Fruit fly (Drosophila melanogaster) whole organism, embryonic: ENCODE results near the gene CG17549.

ENCODE experiments used
- Atf-2 ChIP-seq: fragments of 200-800 bp; sonication (Bioruptor generic); optimal IDR thresholded peaks from 2 replicates; lab custom pipeline; 2016; ENCODE audit warnings: missing biosample characterization, missing genetic modification characterization
- Awh ChIP-seq: fragments of 200-800 bp; sonication (Bioruptor generic); IDR thresholded peaks from 2 replicates; pipeline ENCODE4, ENCODE4 v1.3.6; 2022; ENCODE audit warnings: missing biosample characterization, missing genetic modification characterization
- CG10209 ChIP-seq: fragments of 200-800 bp; sonication (Bioruptor generic); optimal IDR thresholded peaks from 3 replicates; lab custom pipeline; 2017; ENCODE audit warnings: missing biosample characterization, mild to moderate bottlenecking, missing genetic modification characterization, missing genetic modification reagents
- CG10565 ChIP-seq: fragments of 200-800 bp; sonication (Bioruptor generic); optimal IDR thresholded peaks from 3 replicates; lab custom pipeline; 2016; ENCODE audit warnings: missing biosample characterization, mild to moderate bottlenecking, missing genetic modification characterization
- CG11695 ChIP-seq: fragments of 200-800 bp; sonication (Bioruptor generic); IDR thresholded peaks from 3 replicates; pipeline ENCODE4 v1.3.6; 2022; ENCODE audit warnings: missing biosample characterization, missing genetic modification characterization
- CG12659 ChIP-seq: fragments of 200-800 bp; sonication (Bioruptor generic); optimal IDR thresholded peaks from 3 replicates; lab custom pipeline; 2017; ENCODE audit warnings: mild to moderate bottlenecking, missing biosample characterization, missing genetic modification reagents, missing genetic modification characterization
- CG14710 ChIP-seq: fragments of 200-800 bp; sonication (Bioruptor generic); optimal IDR thresholded peaks from 3 replicates; lab custom pipeline; 2019; ENCODE audit warnings: missing biosample characterization, mild to moderate bottlenecking, missing genetic modification characterization, moderate library complexity
- CG1603 ChIP-seq: fragments of 200-800 bp; sonication (Bioruptor generic); optimal IDR thresholded peaks from 2 replicates; lab custom pipeline; 2019; ENCODE audit warnings: missing biosample characterization, mild to moderate bottlenecking, missing genetic modification characterization, moderate library complexity
- CG16815 ChIP-seq: fragments of 200-800 bp; sonication (Bioruptor generic); optimal IDR thresholded peaks from 3 replicates; lab custom pipeline; 2017; ENCODE audit warnings: missing biosample characterization, mild to moderate bottlenecking, missing genetic modification characterization
- CG17328 ChIP-seq: fragments of 200-800 bp; sonication (Bioruptor generic); IDR thresholded peaks from 2 replicates; pipeline ENCODE4 v1.3.6; 2022; ENCODE audit warnings: missing biosample characterization, missing genetic modification characterization
- CG17829 ChIP-seq: fragments of 200-800 bp; optimal IDR thresholded peaks from 2 replicates; lab custom pipeline; 2019; ENCODE audit warnings: missing biosample characterization, mild to moderate bottlenecking, missing genetic modification characterization, moderate library complexity
- CG1832 ChIP-seq: fragments of 200-800 bp; sonication (Bioruptor generic); optimal IDR thresholded peaks from 2 replicates; lab custom pipeline; 2017; ENCODE audit warnings: missing biosample characterization, mild to moderate bottlenecking, missing genetic modification characterization, inconsistent platforms
- CG18599 ChIP-seq: fragments of 200-800 bp; sonication (Bioruptor generic); optimal IDR thresholded peaks from 3 replicates; lab custom pipeline; 2017; ENCODE audit warnings: missing biosample characterization, missing genetic modification characterization, mild to moderate bottlenecking, moderate library complexity, missing genetic modification reagents
- CG3847 ChIP-seq: fragments of 200-800 bp; sonication (Bioruptor generic); IDR thresholded peaks from 2 replicates; pipeline ENCODE4 v1.3.6; 2022; ENCODE audit warnings: missing biosample characterization, missing genetic modification characterization
- CG4404 ChIP-seq: fragments of 200-800 bp; sonication (Bioruptor generic); IDR thresholded peaks from 2 replicates; pipeline ENCODE4 v1.3.6; 2022; ENCODE audit warnings: missing biosample characterization, missing genetic modification characterization
- CG4617 ChIP-seq: fragments of 200-800 bp; sonication (Bioruptor generic); optimal IDR thresholded peaks from 3 replicates; lab custom pipeline; 2016; ENCODE audit warnings: missing biosample characterization, missing genetic modification characterization, borderline replicate concordance
- CG6272 ChIP-seq: fragments of 200-800 bp; sonication (Bioruptor generic); IDR thresholded peaks from 2 replicates; pipeline ENCODE4 v1.3.6; 2022; ENCODE audit warnings: missing biosample characterization, missing genetic modification characterization
- CG7271 ChIP-seq: fragments of 200-800 bp; sonication (Bioruptor generic); optimal IDR thresholded peaks from 2 replicates; lab custom pipeline; 2018; ENCODE audit warnings: missing biosample characterization, mild to moderate bottlenecking, missing genetic modification characterization, moderate library complexity
- CG7372 ChIP-seq: fragments of 200-800 bp; sonication (Bioruptor generic); IDR thresholded peaks from 2 replicates; pipeline ENCODE4 v1.3.6; 2022; ENCODE audit warnings: missing biosample characterization, missing genetic modification characterization
- CG7786 ChIP-seq: fragments of 200-800 bp; sonication (Bioruptor generic); optimal IDR thresholded peaks from 2 replicates; lab custom pipeline; 2016; ENCODE audit warnings: missing biosample characterization, missing genetic modification characterization
- CG7987 ChIP-seq: fragments of 200-800 bp; sonication (Bioruptor generic); optimal IDR thresholded peaks from 2 replicates; lab custom pipeline; 2018; ENCODE audit warnings: missing biosample characterization, mild to moderate bottlenecking, missing genetic modification characterization, moderate library complexity
- CG8290 ChIP-seq, 3 experiments: fragments of 200-800 bp; sonication (Bioruptor generic); optimal IDR thresholded peaks; 2 replicates each; lab custom pipeline; 2016 to 2019; ENCODE audit warnings: missing biosample characterization in 3 of 3, missing genetic modification characterization in 3 of 3, mild to moderate bottlenecking in 2 of 3, moderate library complexity in 1 of 3
- CG8944 ChIP-seq: fragments of 200-800 bp; sonication (Bioruptor generic); optimal IDR thresholded peaks from 3 replicates; lab custom pipeline; 2016; ENCODE audit warnings: missing biosample characterization, missing genetic modification characterization
- CG9817 ChIP-seq: fragments of 200-800 bp; sonication (Bioruptor generic); optimal IDR thresholded peaks from 2 replicates; lab custom pipeline; 2018; ENCODE audit warnings: missing biosample characterization, mild to moderate bottlenecking, missing genetic modification characterization, moderate library complexity
- CoRest ChIP-seq: fragments of 200-800 bp; sonication (Bioruptor generic); optimal IDR thresholded peaks from 3 replicates; lab custom pipeline; 2018; ENCODE audit warnings: missing biosample characterization, mild to moderate bottlenecking, missing genetic modification characterization, moderate library complexity
- D19B ChIP-seq: fragments of 200-800 bp; sonication (Bioruptor generic); optimal IDR thresholded peaks from 2 replicates; lab custom pipeline; 2017; ENCODE audit warnings: missing biosample characterization, mild to moderate bottlenecking, missing genetic modification characterization
- H2.0 ChIP-seq: fragments of 200-800 bp; sonication (Bioruptor generic); IDR thresholded peaks from 2 replicates; pipeline ENCODE4 v1.3.6; 2022; ENCODE audit warnings: missing biosample characterization, missing genetic modification characterization
- HLHmδ ChIP-seq: fragments of 200-800 bp; sonication (Bioruptor generic); optimal IDR thresholded peaks from 2 replicates; lab custom pipeline; 2018; ENCODE audit warnings: missing biosample characterization, mild to moderate bottlenecking, missing genetic modification characterization, moderate library complexity
- Hr78 ChIP-seq, 2 experiments: fragments of 200-800 bp in 1 of 2; fragments of >200 bp in 1 of 2; sonication (Bioruptor generic) in 1 of 2; optimal IDR thresholded peaks; 2 replicates each; lab custom pipeline; 2017 to 2019; ENCODE audit warnings: missing biosample characterization in 2 of 2, missing genetic modification characterization in 2 of 2, mild to moderate bottlenecking in 1 of 2, moderate library complexity in 1 of 2
- Meics ChIP-seq: fragments of 200-800 bp; sonication (Bioruptor generic); optimal IDR thresholded peaks from 2 replicates; lab custom pipeline; 2017; ENCODE audit warnings: missing biosample characterization, mild to moderate bottlenecking, missing genetic modification characterization
- Myb ChIP-seq: fragments of 200-800 bp; sonication (Bioruptor generic); optimal IDR thresholded peaks from 2 replicates; lab custom pipeline; 2016; ENCODE audit warnings: missing biosample characterization, missing genetic modification characterization
- Nf-YB ChIP-seq: fragments of 200-800 bp; sonication (Bioruptor generic); optimal IDR thresholded peaks from 3 replicates; lab custom pipeline; 2019; ENCODE audit warnings: missing biosample characterization, mild to moderate bottlenecking, missing genetic modification characterization, moderate library complexity
- Ssrp ChIP-seq: fragments of 200-800 bp; sonication (Bioruptor generic); optimal IDR thresholded peaks from 2 replicates; lab custom pipeline; 2018; ENCODE audit warnings: missing biosample characterization, mild to moderate bottlenecking, missing genetic modification characterization, moderate library complexity
- ase ChIP-seq: fragments of 200-800 bp; sonication (Bioruptor generic); IDR thresholded peaks from 3 replicates; pipeline ENCODE4 v1.3.6; 2022; ENCODE audit warnings: missing biosample characterization, missing genetic modification characterization
- btn ChIP-seq: fragments of 200-800 bp; sonication (Bioruptor generic); optimal IDR thresholded peaks from 2 replicates; lab custom pipeline; 2016; ENCODE audit warnings: missing biosample characterization, missing genetic modification characterization
- cad ChIP-seq: fragments of >200 bp; optimal IDR thresholded peaks from 2 replicates; lab custom pipeline; 2017; ENCODE audit warnings: missing biosample characterization, missing genetic modification characterization
- dati ChIP-seq: fragments of 200-800 bp; sonication (Bioruptor generic); IDR thresholded peaks from 2 replicates; pipeline ENCODE4 v1.3.6; 2022; ENCODE audit warnings: missing biosample characterization, missing genetic modification characterization
- dm ChIP-seq: fragments of 200-800 bp; sonication (Bioruptor generic); optimal IDR thresholded peaks from 3 replicates; lab custom pipeline; 2016; ENCODE audit warnings: missing biosample characterization, missing genetic modification characterization
- fu2 ChIP-seq: fragments of 200-800 bp; sonication (Bioruptor generic); optimal IDR thresholded peaks from 2 replicates; lab custom pipeline; 2016; ENCODE audit warnings: missing biosample characterization, missing genetic modification characterization
- gt ChIP-seq: fragments of 200-800 bp; sonication (Bioruptor generic); IDR thresholded peaks from 2 replicates; pipeline ENCODE4 v1.3.6; 2022; ENCODE audit warnings: missing biosample characterization, missing genetic modification characterization
- inv ChIP-seq: fragments of 200-800 bp; sonication (Bioruptor generic); IDR thresholded peaks from 2 replicates; pipeline ENCODE4 v1.3.6; 2022; ENCODE audit warnings: missing biosample characterization, missing genetic modification characterization; ENCODE audit not compliant: partially characterized antibody
- klu ChIP-seq: fragments of 200-800 bp; sonication (Bioruptor generic); IDR thresholded peaks from 2 replicates; pipeline ENCODE4 v1.3.6; 2022; ENCODE audit warnings: missing biosample characterization, missing genetic modification characterization
- pita ChIP-seq: fragments of 200-800 bp; sonication (Bioruptor generic); optimal IDR thresholded peaks from 2 replicates; lab custom pipeline; 2017; ENCODE audit warnings: missing biosample characterization, mild to moderate bottlenecking, missing genetic modification characterization
- ranshi ChIP-seq: fragments of 200-800 bp; sonication (Bioruptor generic); IDR thresholded peaks from 2 replicates; pipeline ENCODE4 v1.3.6; 2022; ENCODE audit warnings: missing biosample characterization, missing genetic modification characterization
- run ChIP-seq: fragments of 200-800 bp; sonication (Bioruptor generic); optimal IDR thresholded peaks from 3 replicates; lab custom pipeline; 2018; ENCODE audit warnings: missing biosample characterization, mild to moderate bottlenecking, missing genetic modification characterization
- so ChIP-seq: fragments of 200-800 bp; sonication (Bioruptor generic); IDR thresholded peaks from 3 replicates; pipeline ENCODE4 v1.3.6; 2022; ENCODE audit warnings: missing biosample characterization, missing genetic modification characterization
- stc ChIP-seq: fragments of 200-800 bp; sonication (Bioruptor generic); IDR thresholded peaks from 2 replicates; pipeline ENCODE4 v1.3.6; 2022; ENCODE audit warnings: missing biosample characterization, missing genetic modification characterization
- tx ChIP-seq: fragments of 200-800 bp; sonication (Bioruptor generic); optimal IDR thresholded peaks from 2 replicates; lab custom pipeline; 2016; ENCODE audit warnings: missing biosample characterization, missing genetic modification characterization
- unc-4 ChIP-seq: fragments of 200-800 bp; sonication (Bioruptor generic); IDR thresholded peaks from 2 replicates; pipeline ENCODE4 v1.3.6; 2022; ENCODE audit warnings: missing biosample characterization, missing genetic modification characterization; ENCODE audit not compliant: partially characterized antibody
- usp ChIP-seq: fragments of >200 bp; optimal IDR thresholded peaks from 2 replicates; lab custom pipeline; 2017; ENCODE audit warnings: missing biosample characterization, missing genetic modification characterization

CG17549 gene

DNA sequence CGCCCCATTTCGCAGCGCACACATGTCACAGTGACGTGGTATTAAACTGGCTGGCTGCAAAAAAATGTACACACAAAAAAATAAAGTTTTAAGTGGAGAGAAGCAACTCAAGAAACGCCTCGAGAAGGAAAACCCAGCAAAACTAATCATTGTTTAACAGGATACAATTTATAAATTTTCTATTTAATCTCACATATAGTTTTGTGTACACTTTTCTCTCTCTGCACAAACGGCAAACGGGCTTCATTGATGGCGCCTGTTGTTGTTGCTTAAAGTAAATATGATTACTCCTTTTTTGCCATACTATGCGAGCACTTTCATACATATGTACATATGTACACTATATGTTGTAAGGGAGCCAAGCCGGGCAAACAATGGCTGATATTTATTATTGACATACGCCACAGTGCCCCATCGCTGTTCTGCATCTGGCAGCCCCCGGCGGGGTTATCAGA is 31.8 kb downstream of the CG17549 start (continued):
- TF ChIP-seq dati (GFP tag; lab: Robert Waterston, UW) (no peak), CG7372 (GFP tag; lab: Robert Waterston, UW) (no peak), CG12659 (GFP tag; lab: Kevin White, UChicago) (peak; percentile 31), CG18599 (GFP tag; lab: Kevin White, UChicago) (peak; percentile 15), CG10209 (GFP tag; lab: Kevin White, UChicago) (peak; percentile 58), CG7987 (GFP tag; lab: Kevin White, UChicago) (no peak), unc-4 (GFP tag; lab: Robert Waterston, UW) (no peak), D19B (GFP tag; lab: Kevin White, UChicago) (no peak), CG7786 (peak; percentile 18), Ssrp (tag; lab: Kevin White, UChicago) (peak; percentile 53), Awh (GFP tag; lab: Robert Waterston, UW) (0 out of 2 replicates have a peak, but pooled peaks have one; percentile 27), Meics (GFP tag; lab: Kevin White, UChicago) (no peak), HLHmδ (GFP tag; lab: Kevin White, UChicago) (peak; percentile 73), H2.0 (GFP tag; lab: Robert Waterston, UW) (no peak), CG1603 (peak; percentile 69), CoRest (peak; percentile 24), usp (GFP tag; lab: Kevin White, UChicago) (no peak), CG4404 (GFP tag; lab: Robert Waterston, UW) (peak; percentile 51), Atf-2 (GFP tag; lab: Kevin White, UChicago) (peak; percentile 36), cad (GFP tag; lab: Kevin White, UChicago) (no peak), Nf-YB (GFP tag; lab: Kevin White, UChicago) (peak; percentile 24), klu (GFP tag; lab: Robert Waterston, UW) (no peak), CG16815 (peak; percentile 36), CG14710 (tag; lab: Kevin White, UChicago) (peak; percentile 69), CG3847 (GFP tag; lab: Robert Waterston, UW) (peak; percentile 34; the same call in 1 of the 2 replicates), CG9817 (tag; lab: Kevin White, UChicago) (no peak), fu2 (GFP tag; lab: Kevin White, UChicago) (no peak), run (tag; lab: Kevin White, UChicago) (no peak), inv (GFP tag; lab: Robert Waterston, UW) (no peak), btn (peak; percentile 70), so (GFP tag; lab: Robert Waterston, UW) (no peak), CG1832 (no peak), Hr78 (GFP tag; optimal IDR thresholded peaks at IDR 0.05; lab: Kevin White, UChicago) (peak in 1 of 2 experiments; percentile 7), ase (GFP tag; lab: Robert Waterston, UW) (no peak), CG7271 (tag; lab: Kevin White, UChicago) (peak; percentile 10), pita (no peak), ranshi (GFP tag; lab: Robert Waterston, UW) (peak; percentile 23; the same call in 1 of the 2 replicates), Myb (GFP tag; lab: Kevin White, UChicago) (peak; percentile 10), stc (GFP tag; lab: Robert Waterston, UW) (no peak), tx (GFP tag; lab: Kevin White, UChicago) (peak; percentile 28), CG8944 (GFP tag; lab: Kevin White, UChicago) (peak; percentile 54), CG17328 (peak; percentile 67; the same call in 1 of the 2 replicates), CG10565 (GFP tag; lab: Kevin White, UChicago) (peak; percentile 0), dm (GFP tag; lab: Kevin White, UChicago) (peak; percentile 40), CG8290 (GFP tag; optimal IDR thresholded peaks at IDR 0.05; lab: Kevin White, UChicago) (peak; percentile 10), CG8290 (tag; optimal IDR thresholded peaks at IDR 0.05; lab: Kevin White, UChicago) (peak in 1 of 2 experiments; percentile 27), CG6272 (GFP tag; lab: Robert Waterston, UW) (no peak), CG17829 (tag; lab: Kevin White, UChicago) (peak; percentile 39), gt (GFP tag; lab: Robert Waterston, UW) (0 out of 2 replicates have a peak, but pooled peaks have one; percentile 20), CG11695 (GFP tag; lab: Robert Waterston, UW) (peak; percentile 53; the same call in 2 of the 3 replicates), CG4617 (GFP tag; lab: Kevin White, UChicago) (no peak)
